Worm (Caenorhabditis elegans): ENCODE results near the gene ceh-89.

Gene ceh-89

DNA sequence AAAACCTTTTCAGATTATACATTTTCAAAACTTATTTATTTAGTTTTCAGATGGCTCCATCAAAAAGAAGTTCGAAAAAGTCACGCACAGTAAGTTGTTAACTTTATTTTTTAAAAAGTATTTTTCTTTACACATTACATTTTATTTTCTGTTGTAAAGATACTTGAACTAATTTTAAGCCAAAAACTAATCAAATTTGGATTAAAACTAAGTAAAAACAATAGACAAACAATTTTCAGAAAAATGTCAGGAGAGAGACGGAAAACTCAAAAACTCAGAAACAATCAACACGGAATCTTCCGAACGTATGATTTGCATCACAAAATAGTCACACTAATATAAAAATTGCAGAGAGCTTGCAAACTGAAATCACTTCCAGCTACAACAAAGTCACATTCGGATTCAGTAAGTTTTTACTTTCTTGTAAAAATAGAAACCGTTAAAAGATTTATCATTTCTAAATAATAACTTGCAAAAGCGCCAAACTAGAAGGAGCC is at the start of gene ceh-89:
Gene ceh-89 (plus strand): TSS at position 51 of the 497 bp plus-strand sequence.
- TF ChIP-seq nhr-23 (tag; optimal IDR thresholded peaks at IDR 0.05), result no peak
- no peak for TF ChIP-seq elt-3 (tag; optimal IDR thresholded peaks at IDR 0.05)
- TF ChIP-seq nhr-76 (tag; optimal IDR thresholded peaks at IDR 0.05), result no peak
- no peak for TF ChIP-seq eor-1 (tag; optimal IDR thresholded peaks at IDR 0.05)
- TF ChIP-seq lin-15B (tag; optimal IDR thresholded peaks at IDR 0.05), result no peak
- TF ChIP-seq R02D3.7 (tag; optimal IDR thresholded peaks at IDR 0.05), result no peak
- no peak for TF ChIP-seq ceh-28 (tag; optimal IDR thresholded peaks at IDR 0.05)
- no peak for TF ChIP-seq daf-12 (tag; optimal IDR thresholded peaks at IDR 0.05)
- no peak for TF ChIP-seq skn-1 (tag; optimal IDR thresholded peaks at IDR 0.05)
- TF ChIP-seq fkh-2 (tag; optimal IDR thresholded peaks at IDR 0.05), result no peak
- no peak for TF ChIP-seq nhr-77 (tag; optimal IDR thresholded peaks at IDR 0.05)
- TF ChIP-seq elt-1 (tag; optimal IDR thresholded peaks at IDR 0.05), result no peak
- no peak for TF ChIP-seq ztf-11 (tag; optimal IDR thresholded peaks at IDR 0.05)
- TF ChIP-seq nhr-67 (tag; optimal IDR thresholded peaks at IDR 0.05), result no peak
- no peak for TF ChIP-seq lin-39 (tag; optimal IDR thresholded peaks at IDR 0.05)
- TF ChIP-seq ZK546.5 (tag; optimal IDR thresholded peaks at IDR 0.05), result no peak

DNA sequence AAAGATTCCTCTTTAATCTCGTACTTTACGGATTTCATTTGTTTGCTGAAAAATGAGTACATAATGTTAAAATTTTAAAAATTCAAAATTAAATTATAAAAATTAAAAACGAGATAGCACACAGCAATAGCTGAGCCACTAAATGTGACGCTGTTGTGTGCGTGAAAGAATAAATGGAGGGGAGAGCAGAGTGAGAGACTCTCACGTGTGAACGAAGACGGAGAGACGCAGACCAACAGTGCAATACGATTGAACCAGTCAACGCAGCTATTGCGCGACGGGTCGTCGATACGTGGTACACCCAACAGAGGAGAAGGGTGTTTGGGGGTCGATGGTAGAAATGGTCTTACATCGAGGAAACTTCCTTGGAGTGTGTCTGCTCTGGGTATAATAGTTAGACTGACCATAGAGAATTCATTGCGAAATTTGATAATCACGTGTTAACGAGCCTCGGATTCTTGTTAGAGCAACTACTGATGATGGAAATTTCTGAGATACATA is 43.1 kb upstream of the ceh-89 start, which contains the start of gene F16B12.4:
Gene F16B12.4 (minus strand): TSS at position 51 of the 501 bp plus-strand sequence.
- TF ChIP-seq nhr-237 (tag; optimal IDR thresholded peaks at IDR 0.05), result no peak
- TF ChIP-seq lsy-12 (tag; optimal IDR thresholded peaks at IDR 0.05), result no peak
- no peak for TF ChIP-seq pqm-1 (tag; optimal IDR thresholded peaks at IDR 0.05)
- peak; percentile 22 for TF ChIP-seq nfya-1 (tag; optimal IDR thresholded peaks at IDR 0.05; ENCODE audit: insufficient read depth)
- TF ChIP-seq eor-1 (tag; optimal IDR thresholded peaks at IDR 0.05), result no peak
- no peak for TF ChIP-seq fkh-10 (GFP tag; optimal IDR thresholded peaks at IDR 0.05)
- no peak for TF ChIP-seq ztf-4 (tag; optimal IDR thresholded peaks at IDR 0.05)
- TF ChIP-seq hmg-11 (tag; optimal IDR thresholded peaks at IDR 0.05), result peak; percentile 11
- no peak for TF ChIP-seq jun-1 (tag; optimal IDR thresholded peaks at IDR 0.05)

DNA sequence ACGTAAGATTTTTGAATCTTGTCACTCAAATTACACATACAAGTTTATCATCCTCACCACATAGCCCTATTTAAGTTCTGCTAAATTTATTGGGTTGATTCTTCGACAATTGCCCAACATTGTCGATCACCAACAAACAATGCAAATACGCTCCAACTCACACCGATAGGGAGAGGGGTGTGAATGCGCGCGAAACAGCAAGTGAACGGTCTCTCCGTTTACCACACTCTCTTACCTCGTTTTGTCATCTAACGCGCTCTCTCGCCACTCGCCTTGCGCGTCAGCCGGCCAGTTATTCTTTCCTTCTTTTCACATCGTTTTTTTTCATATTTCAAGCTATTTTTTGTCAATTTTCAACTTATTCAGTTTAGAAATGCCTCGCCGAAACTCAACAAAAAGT is 39.8 kb upstream of the ceh-89 start, which contains the start of gene F16B12.6:
Gene F16B12.6 (plus strand): TSS at position 331 of the 400 bp plus-strand sequence.
- TF ChIP-seq elt-1 (tag; optimal IDR thresholded peaks at IDR 0.05) (peak; percentile 23), eor-1 (tag; optimal IDR thresholded peaks at IDR 0.05) (no peak), snpc-4 (tag; optimal IDR thresholded peaks at IDR 0.05) (peak; percentile 54), elt-2 (tag; optimal IDR thresholded peaks at IDR 0.05) (peak; percentile 64), mml-1 (tag; optimal IDR thresholded peaks at IDR 0.05) (no peak), nhr-12 (tag; optimal IDR thresholded peaks at IDR 0.05) (no peak), ceh-16 (tag; optimal IDR thresholded peaks at IDR 0.05) (no peak), nhr-76 (tag; optimal IDR thresholded peaks at IDR 0.05) (no peak), egl-27 (tag; optimal IDR thresholded peaks at IDR 0.05) (no peak), pqm-1 (tag; optimal IDR thresholded peaks at IDR 0.05) (peak; percentile 43), nhr-67 (tag; optimal IDR thresholded peaks at IDR 0.05) (no peak), ztf-4 (tag; optimal IDR thresholded peaks at IDR 0.05) (no peak), unc-39 (tag; optimal IDR thresholded peaks at IDR 0.05) (no peak), egl-5 (tag; optimal IDR thresholded peaks at IDR 0.05) (no peak), tbx-2 (tag; optimal IDR thresholded peaks at IDR 0.05) (peak; percentile 51), ZK546.5 (tag; optimal IDR thresholded peaks at IDR 0.05) (no peak), lsy-12 (tag; optimal IDR thresholded peaks at IDR 0.05) (peak; percentile 2), ztf-11 (tag; optimal IDR thresholded peaks at IDR 0.05) (no peak), ceh-28 (tag; optimal IDR thresholded peaks at IDR 0.05) (peak; percentile 17), elt-3 (tag; optimal IDR thresholded peaks at IDR 0.05) (no peak), fkh-10 (GFP tag; optimal IDR thresholded peaks at IDR 0.05) (no peak), jun-1 (tag; optimal IDR thresholded peaks at IDR 0.05) (peak; percentile 47), lin-39 (tag; optimal IDR thresholded peaks at IDR 0.05) (peak; percentile 47), nhr-23 (tag; optimal IDR thresholded peaks at IDR 0.05) (peak; percentile 69), mdl-1 (tag; optimal IDR thresholded peaks at IDR 0.05) (no peak), nhr-28 (tag; optimal IDR thresholded peaks at IDR 0.05) (no peak), unc-62 (GFP tag; optimal IDR thresholded peaks at IDR 0.05) (no peak), hmg-11 (tag; optimal IDR thresholded peaks at IDR 0.05) (peak; percentile 63), nhr-25 (tag; optimal IDR thresholded peaks at IDR 0.05) (peak; percentile 80), fkh-2 (tag; optimal IDR thresholded peaks at IDR 0.05) (no peak), lin-15B (tag; optimal IDR thresholded peaks at IDR 0.05) (peak; percentile 92), ama-1 (optimal IDR thresholded peaks at IDR 0.05) (peak; percentile 38), zag-1 (tag; optimal IDR thresholded peaks at IDR 0.05) (no peak), aly-2 (tag; optimal IDR thresholded peaks at IDR 0.05) (no peak), nhr-11 (tag; optimal IDR thresholded peaks at IDR 0.05) (no peak), nhr-77 (tag; optimal IDR thresholded peaks at IDR 0.05) (no peak), daf-12 (tag; optimal IDR thresholded peaks at IDR 0.05) (no peak), sea-2 (GFP tag; optimal IDR thresholded peaks at IDR 0.05) (no peak), nhr-43 (tag; optimal IDR thresholded peaks at IDR 0.05; ENCODE audit: poor library complexity, severe bottlenecking) (peak; percentile 37), skn-1 (tag; optimal IDR thresholded peaks at IDR 0.05) (peak; percentile 65), R02D3.7 (tag; optimal IDR thresholded peaks at IDR 0.05) (no peak), nfya-1 (tag; optimal IDR thresholded peaks at IDR 0.05; ENCODE audit: insufficient read depth) (peak; percentile 84), pha-4 (tag; optimal IDR thresholded peaks at IDR 0.05) (peak; percentile 89), fos-1 (tag; optimal IDR thresholded peaks at IDR 0.05) (no peak), nhr-237 (tag; optimal IDR thresholded peaks at IDR 0.05) (no peak), ceh-9 (tag; optimal IDR thresholded peaks at IDR 0.05) (no peak)

All from whole organism, L3 larva.